Worm (Caenorhabditis elegans) whole organism, L4/young adult: Measurements from ENCODE around the gene eat-4.

ENCODE experiments used
- W03F9.2 ChIP-seq: fragments of 150-350 bp; optimal IDR thresholded peaks from 2 replicates; lab custom pipeline; 2014; ENCODE audit warnings: missing biosample characterization, missing genetic modification characterization
- dao-5 ChIP-seq: sonication (generic microtip); optimal IDR thresholded peaks from 2 replicates; lab custom pipeline; 2016; ENCODE audit warnings: missing genotype, missing genetic modification characterization, moderate library complexity, missing compliant biosample characterization
- him-1 ChIP-seq: sonication (generic microtip); optimal IDR thresholded peaks from 2 replicates; lab custom pipeline; 2016; ENCODE audit warnings: missing genotype, missing genetic modification reagents, missing genetic modification characterization, missing compliant biosample characterization

Gene eat-4

ce11 chrIII:9162634-9163118 is 26.0 kb downstream of the eat-4 start, which contains the start of gene dgk-3:
Gene dgk-3 (plus strand): TSS chrIII:9163068.
- TF ChIP-seq W03F9.2 (tag; lab: Kevin White, UChicago): no peak

ce11 chrIII:9172702-9173101 is 36.0 kb downstream of the eat-4 start, which contains the start of gene ina-1:
Gene ina-1 (minus strand): TSS chrIII:9172802.
- TF ChIP-seq him-1 (tag; lab: Kevin White, UChicago) (no peak), W03F9.2 (tag; lab: Kevin White, UChicago) (no peak)

- TF ChIP-seq W03F9.2 (tag; lab: Kevin White, UChicago): no peak
- TF ChIP-seq dao-5 (tag; lab: Kevin White, UChicago): no peak
- TF ChIP-seq him-1 (tag; lab: Kevin White, UChicago): no peak
These were observed 36.6 kb downstream of the eat-4 start for ce11 chrIII:9173239-9173638.

- TF ChIP-seq him-1 (tag; lab: Kevin White, UChicago) (no peak), dao-5 (tag; lab: Kevin White, UChicago) (no peak), W03F9.2 (tag; lab: Kevin White, UChicago) (no peak)
These were observed 39.3 kb downstream of the eat-4 start for ce11 chrIII:9176008-9176407.

DNA sequence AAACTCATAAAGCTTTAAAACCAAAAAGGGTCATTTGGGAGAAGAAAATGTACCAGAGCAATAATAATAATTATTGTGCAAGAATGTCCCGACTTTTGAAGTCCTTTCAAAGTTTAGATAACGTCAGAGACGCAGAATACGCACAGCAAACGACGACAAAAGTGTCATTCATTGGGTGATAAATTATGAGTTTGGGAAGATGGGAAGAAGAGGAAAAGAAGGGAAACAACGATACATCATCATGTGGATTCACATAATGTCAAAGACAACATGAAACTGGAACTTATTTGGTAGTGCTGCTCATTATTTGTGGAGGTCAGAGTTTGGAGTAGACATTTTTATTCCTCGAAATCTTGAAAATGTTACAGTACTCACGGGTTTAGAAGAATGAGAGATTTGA is 41.2 kb downstream of the eat-4 start:
- TF ChIP-seq him-1 (tag; lab: Kevin White, UChicago) (no peak), W03F9.2 (tag; lab: Kevin White, UChicago) (no peak), dao-5 (tag; lab: Kevin White, UChicago) (no peak)

DNA sequence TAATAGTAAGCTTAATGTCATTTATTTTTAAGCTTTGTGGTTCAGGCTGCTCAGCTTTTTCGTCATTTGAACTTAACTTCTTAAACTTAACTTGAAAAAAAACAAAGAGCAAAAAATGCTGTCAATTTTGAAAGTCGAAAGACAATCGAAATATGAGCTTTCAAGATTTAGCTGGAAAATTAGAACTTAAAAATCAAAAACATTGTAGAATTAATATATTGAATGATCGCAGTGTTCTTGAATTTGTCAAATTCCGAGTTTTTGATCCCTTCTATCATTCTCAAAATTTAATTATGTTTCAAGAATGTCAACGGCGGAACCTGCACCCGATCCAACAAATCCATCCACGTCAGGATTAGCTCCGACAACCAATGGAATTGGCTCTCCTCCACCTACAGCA is 44.6 kb downstream of the eat-4 start, which contains the start of gene tax-4:
Gene tax-4 (plus strand): TSS at position 301 of the 400 bp plus-strand sequence.
- no peak for TF ChIP-seq dao-5 (tag; lab: Kevin White, UChicago)

- TF ChIP-seq dao-5 (tag; lab: Kevin White, UChicago) (no peak), him-1 (tag; lab: Kevin White, UChicago) (no peak), W03F9.2 (tag; lab: Kevin White, UChicago) (no peak)
These were observed 49.0 kb downstream of the eat-4 start, which contains the start of gene ZC84.7 for ce11 chrIII:9185722-9186121. Gene ZC84.7 (plus strand): TSS chrIII:9186022.

DNA sequence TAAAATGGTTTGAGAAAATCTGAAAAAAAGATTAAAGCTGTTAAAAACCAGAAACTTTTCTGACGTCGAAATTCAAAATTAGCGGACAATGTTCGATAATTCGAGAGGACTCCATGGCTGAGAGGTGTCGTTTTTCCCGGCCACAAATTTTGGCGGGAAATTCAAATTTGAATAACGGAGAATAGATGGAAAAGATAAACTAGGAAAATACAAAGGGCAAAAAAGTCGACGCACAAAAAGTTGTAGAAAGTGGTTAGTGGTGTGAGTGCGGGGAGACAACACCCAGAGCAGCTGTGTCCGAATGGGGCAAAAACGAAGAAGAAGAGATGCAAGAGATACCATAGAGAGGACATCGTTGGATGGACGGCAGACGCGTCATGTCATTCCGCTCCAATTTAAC is 54.4 kb downstream of the eat-4 start, which contains the start of gene cls-3:
Gene cls-3 (minus strand): TSS at position 19 of the 400 bp plus-strand sequence.
- TF ChIP-seq him-1 (tag; lab: Kevin White, UChicago) (no peak), W03F9.2 (tag; lab: Kevin White, UChicago) (no peak), dao-5 (tag; lab: Kevin White, UChicago) (no peak)
